Worm (Caenorhabditis elegans): ENCODE results near the gene Y116A8C.3.

Gene Y116A8C.3

DNA sequence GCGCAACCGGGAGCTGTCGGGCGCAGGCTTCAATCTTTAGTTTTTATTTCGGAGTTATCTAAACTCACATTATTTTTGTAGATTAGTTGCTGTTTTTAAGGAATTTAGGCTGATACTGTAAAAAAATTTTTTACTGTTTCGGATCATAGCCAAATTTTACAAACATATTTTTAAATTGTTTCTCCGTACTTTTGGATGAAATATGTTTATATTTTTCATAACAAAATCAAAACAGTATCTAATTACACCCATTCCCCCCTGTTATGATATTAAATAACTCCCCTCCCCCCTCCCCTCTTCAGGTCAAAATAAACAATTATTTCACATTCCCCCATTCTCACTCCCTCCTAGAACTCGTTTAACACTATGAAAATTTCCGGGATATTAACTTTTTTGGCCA, at the start of gene Y116A8C.3:
Gene Y116A8C.3, plus strand, starts transcription at position 301 of the 400 bp plus-strand sequence.
- no peak for TF ChIP-seq aha-1 (tag; optimal IDR thresholded peaks at IDR 0.05)
- TF ChIP-seq ceh-8 (GFP tag; optimal IDR thresholded peaks at IDR 0.05): no peak
- no peak for TF ChIP-seq nhr-47 (tag; optimal IDR thresholded peaks at IDR 0.05)
- TF ChIP-seq mdl-1 (tag; optimal IDR thresholded peaks at IDR 0.05): no peak
- no peak for TF ChIP-seq F16B12.6 (tag; optimal IDR thresholded peaks at IDR 0.05)
- TF ChIP-seq fkh-8 (tag; optimal IDR thresholded peaks at IDR 0.05): no peak
- TF ChIP-seq ztf-4 (tag; optimal IDR thresholded peaks at IDR 0.05): no peak
- TF ChIP-seq skn-1 (tag; optimal IDR thresholded peaks at IDR 0.05): no peak
- TF ChIP-seq lir-3 (tag; optimal IDR thresholded peaks at IDR 0.05; ENCODE audit: poor library complexity): no peak
- TF ChIP-seq alr-1 (tag; optimal IDR thresholded peaks at IDR 0.05; ENCODE audit: borderline replicate concordance): no peak

- TF ChIP-seq swsn-7 (tag; optimal IDR thresholded peaks at IDR 0.05) (no peak), nhr-90 (tag; optimal IDR thresholded peaks at IDR 0.05; ENCODE audit: poor library complexity) (no peak), mep-1 (tag; optimal IDR thresholded peaks at IDR 0.05) (no peak), mdl-1 (tag; optimal IDR thresholded peaks at IDR 0.05) (no peak), pqm-1 (tag; optimal IDR thresholded peaks at IDR 0.05) (no peak), dpl-1 (GFP tag; optimal IDR thresholded peaks at IDR 0.05) (no peak), snu-23 (GFP tag; optimal IDR thresholded peaks at IDR 0.05) (no peak), nhr-237 (tag; optimal IDR thresholded peaks at IDR 0.05) (no peak), nhr-47 (tag; optimal IDR thresholded peaks at IDR 0.05) (no peak), unc-86 (tag; optimal IDR thresholded peaks at IDR 0.05) (no peak), rnt-1 (tag; optimal IDR thresholded peaks at IDR 0.05) (no peak), lin-14 (GFP tag; optimal IDR thresholded peaks at IDR 0.05) (no peak), nhr-84 (tag; optimal IDR thresholded peaks at IDR 0.05) (no peak)
Observed at ce11 chrIV:16867223-16867622, 48.6 kb upstream of the Y116A8C.3 start, which contains the start of gene T06A10.107. T06A10.107 (plus strand) TSS chrIV:16867523.

- TF ChIP-seq xbp-1 (tag; optimal IDR thresholded peaks at IDR 0.05): no peak
- no peak for TF ChIP-seq alr-1 (tag; optimal IDR thresholded peaks at IDR 0.05; ENCODE audit: borderline replicate concordance)
- TF ChIP-seq pag-3 (tag; optimal IDR thresholded peaks at IDR 0.05; ENCODE audit: borderline replicate concordance, insufficient read depth): no peak
- TF ChIP-seq dpl-1 (GFP tag; optimal IDR thresholded peaks at IDR 0.05): no peak
- no peak for TF ChIP-seq hlh-17 (GFP tag; optimal IDR thresholded peaks at IDR 0.05; ENCODE audit: borderline replicate concordance)
- no peak for TF ChIP-seq skn-1 (tag; optimal IDR thresholded peaks at IDR 0.05)
- TF ChIP-seq F16B12.6 (tag; optimal IDR thresholded peaks at IDR 0.05): no peak
- TF ChIP-seq nhr-28 (tag; optimal IDR thresholded peaks at IDR 0.05): no peak
- no peak for TF ChIP-seq vab-15 (tag; optimal IDR thresholded peaks at IDR 0.05)
- TF ChIP-seq sup-37 (GFP tag; optimal IDR thresholded peaks at IDR 0.05): no peak
- no peak for TF ChIP-seq nhr-20 (tag; optimal IDR thresholded peaks at IDR 0.05)
Observed at ce11 chrIV:16868900-16869299, 47.0 kb upstream of the Y116A8C.3 start, which contains the start of gene T06A10.106. T06A10.106 (minus strand) TSS chrIV:16869000.

- TF ChIP-seq ceh-88 (GFP tag; IDR thresholded peaks at IDR 0.05) (no peak), zip-4 (GFP tag; optimal IDR thresholded peaks at IDR 0.05) (no peak), unc-62 (GFP tag; optimal IDR thresholded peaks at IDR 0.05) (no peak), sox-4 (tag; optimal IDR thresholded peaks at IDR 0.05) (no peak), mdl-1 (tag; optimal IDR thresholded peaks at IDR 0.05) (no peak), elt-3 (tag; optimal IDR thresholded peaks at IDR 0.05) (no peak), nhr-90 (tag; optimal IDR thresholded peaks at IDR 0.05; ENCODE audit: poor library complexity) (no peak), fos-1 (tag; optimal IDR thresholded peaks at IDR 0.05) (no peak), nhr-85 (tag) (no peak), blmp-1 (tag; optimal IDR thresholded peaks at IDR 0.05) (no peak), irx-1 (tag; optimal IDR thresholded peaks at IDR 0.05) (no peak), mab-9 (GFP tag; IDR thresholded peaks at IDR 0.05) (no peak), nhr-11 (tag; optimal IDR thresholded peaks at IDR 0.05) (no peak), lin-39 (tag; optimal IDR thresholded peaks at IDR 0.05) (no peak), nhr-19 (GFP tag; conservative IDR thresholded peaks at IDR 0.05) (no peak), isw-1 (GFP tag; IDR thresholded peaks at IDR 0.05) (no peak), aha-1 (tag; optimal IDR thresholded peaks at IDR 0.05) (no peak), mep-1 (tag; optimal IDR thresholded peaks at IDR 0.05) (no peak), Y116A8C.19 (tag; optimal IDR thresholded peaks at IDR 0.05; ENCODE audit: borderline replicate concordance) (no peak), jun-1 (tag; optimal IDR thresholded peaks at IDR 0.05) (no peak)
Observed at ce11 chrIV:16888580-16888979, 27.3 kb upstream of the Y116A8C.3 start.
